Fruit fly (Drosophila melanogaster): ENCODE results near the gene Cnx99A.

DNA sequence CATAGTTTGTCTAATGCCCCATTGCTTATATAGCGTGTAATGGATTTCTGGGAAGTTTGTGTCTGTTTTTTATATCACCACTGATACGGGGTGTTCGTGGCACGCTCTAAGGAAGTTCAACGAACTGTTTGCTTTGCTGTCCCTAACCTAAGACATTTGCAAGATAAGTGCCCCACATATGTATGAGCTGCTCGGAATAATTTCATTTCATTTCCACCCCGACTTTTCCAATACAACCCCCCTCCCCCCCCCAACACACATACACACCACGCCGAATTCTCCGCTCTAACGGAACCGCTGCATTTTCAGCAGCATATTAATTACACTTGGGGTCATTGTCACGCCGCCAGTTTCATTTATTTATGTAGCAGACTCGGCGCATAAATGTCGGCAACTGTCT, 51.4 kb downstream of the Cnx99A start:
- TF ChIP-seq lola (GFP tag; optimal IDR thresholded peaks at IDR 0.05) (no peak), hkb (optimal IDR thresholded peaks at IDR 0.05) (no peak), hkb (GFP tag; IDR thresholded peaks at IDR 0.05) (no peak), disco-r (GFP tag; optimal IDR thresholded peaks at IDR 0.05) (no peak), CG5180 (GFP tag; optimal IDR thresholded peaks at IDR 0.05) (no peak), Xbp1 (GFP tag; optimal IDR thresholded peaks at IDR 0.05) (no peak), Lpt (GFP tag; optimal IDR thresholded peaks at IDR 0.05) (no peak), pnt (GFP tag; optimal IDR thresholded peaks at IDR 0.05) (no peak), Ssrp (tag; optimal IDR thresholded peaks at IDR 0.05) (no peak), CG8478 (optimal IDR thresholded peaks at IDR 0.05) (no peak), CG12155 (GFP tag; optimal IDR thresholded peaks at IDR 0.05) (no peak), prd (optimal IDR thresholded peaks at IDR 0.05) (no peak), prd (GFP tag; IDR thresholded peaks at IDR 0.05) (no peak)
